Fruit fly (Drosophila melanogaster): ENCODE measurements around the gene Idgf1.

Gene Idgf1

dm6 chr2L:16476517-16476916, 31.4 kb downstream of the Idgf1 start (continued):
- TF ChIP-seq ara (GFP tag; IDR thresholded peaks at IDR 0.05) (peak; percentile 18; the same call in 1 of the 2 replicates), CG34224 (GFP tag; IDR thresholded peaks at IDR 0.05; ENCODE audit: partially characterized antibody) (no peak), CG7271 (tag; optimal IDR thresholded peaks at IDR 0.05) (peak; percentile 32), CG1603 (tag; optimal IDR thresholded peaks at IDR 0.05) (peak; percentile 81), wek (GFP tag; optimal IDR thresholded peaks at IDR 0.05) (no peak), az2 (GFP tag; optimal IDR thresholded peaks at IDR 0.05) (no peak), lab (GFP tag; optimal IDR thresholded peaks at IDR 0.05) (peak; percentile 29), CG8359 (GFP tag; optimal IDR thresholded peaks at IDR 0.05; ENCODE audit: borderline replicate concordance) (peak; percentile 38), CG33557 (GFP tag; optimal IDR thresholded peaks at IDR 0.05) (peak; percentile 32), CG8944 (GFP tag; optimal IDR thresholded peaks at IDR 0.05) (no peak), CG18262 (tag; optimal IDR thresholded peaks at IDR 0.05) (peak; percentile 44), twi (tag; optimal IDR thresholded peaks at IDR 0.05) (peak; percentile 36), CG32767 (GFP tag; IDR thresholded peaks at IDR 0.05) (no peak), Asciz (GFP tag; optimal IDR thresholded peaks at IDR 0.05) (peak; percentile 61), CG3838 (GFP tag; optimal IDR thresholded peaks at IDR 0.05) (peak; percentile 21), pb (GFP tag; optimal IDR thresholded peaks at IDR 0.05) (no peak), sob (GFP tag; IDR thresholded peaks at IDR 0.05) (no peak), CG13894 (tag; optimal IDR thresholded peaks at IDR 0.05) (no peak), tll (GFP tag; optimal IDR thresholded peaks at IDR 0.05) (peak in 1 of 2 experiments; percentile 52), CG2678 (tag; optimal IDR thresholded peaks at IDR 0.05) (peak; percentile 56), cg (GFP tag; optimal IDR thresholded peaks at IDR 0.05) (no peak), fd102C (GFP tag; optimal IDR thresholded peaks at IDR 0.05) (peak; percentile 77), CG1529 (GFP tag; optimal IDR thresholded peaks at IDR 0.05) (peak; percentile 16), CG3847 (GFP tag; IDR thresholded peaks at IDR 0.05) (no peak), D (optimal IDR thresholded peaks at IDR 0.05) (no peak), D (GFP tag; optimal IDR thresholded peaks at IDR 0.05) (peak; percentile 16), sens (GFP tag) (peak; percentile 91), salm (tag; optimal IDR thresholded peaks at IDR 0.05) (peak; percentile 2), CrebB (tag; optimal IDR thresholded peaks at IDR 0.05) (peak; percentile 10), CG2120 (GFP tag; optimal IDR thresholded peaks at IDR 0.05) (no peak), CG43689 (GFP tag; IDR thresholded peaks at IDR 0.05) (no peak), CG12769 (tag; optimal IDR thresholded peaks at IDR 0.05) (peak; percentile 38), CG42726 (GFP tag; IDR thresholded peaks at IDR 0.05; ENCODE audit: partially characterized antibody) (no peak), CG2875 (GFP tag; optimal IDR thresholded peaks at IDR 0.05) (peak; percentile 29), disco-r (GFP tag; optimal IDR thresholded peaks at IDR 0.05) (no peak), CG12391 (tag; optimal IDR thresholded peaks at IDR 0.05) (peak; percentile 33), slp2 (GFP tag; optimal IDR thresholded peaks at IDR 0.05) (no peak), CG17359 (tag; optimal IDR thresholded peaks at IDR 0.05) (peak; percentile 48), Ets65A (GFP tag) (peak; percentile 89), phol (tag; optimal IDR thresholded peaks at IDR 0.05) (peak; percentile 7), GATAe (GFP tag; conservative IDR thresholded peaks at IDR 0.05) (no peak), trh (GFP tag; optimal IDR thresholded peaks at IDR 0.05) (peak; percentile 32), exex (tag; optimal IDR thresholded peaks at IDR 0.05) (no peak), dmrt11E (tag; optimal IDR thresholded peaks at IDR 0.05) (peak; percentile 68), Nf-YA (GFP tag; IDR thresholded peaks at IDR 0.05) (no peak), Dp (GFP tag; optimal IDR thresholded peaks at IDR 0.05) (no peak), Nf-YB (GFP tag; optimal IDR thresholded peaks at IDR 0.05) (peak; percentile 35), CG3726 (GFP tag; IDR thresholded peaks at IDR 0.05) (no peak), CG8924 (tag; optimal IDR thresholded peaks at IDR 0.05) (peak; percentile 45), CG10321 (GFP tag; IDR thresholded peaks at IDR 0.05) (no peak), CG7786 (GFP tag; optimal IDR thresholded peaks at IDR 0.05) (no peak)
